Fruit fly (Drosophila melanogaster): ENCODE results near the gene Ste12DOR.

DNA sequence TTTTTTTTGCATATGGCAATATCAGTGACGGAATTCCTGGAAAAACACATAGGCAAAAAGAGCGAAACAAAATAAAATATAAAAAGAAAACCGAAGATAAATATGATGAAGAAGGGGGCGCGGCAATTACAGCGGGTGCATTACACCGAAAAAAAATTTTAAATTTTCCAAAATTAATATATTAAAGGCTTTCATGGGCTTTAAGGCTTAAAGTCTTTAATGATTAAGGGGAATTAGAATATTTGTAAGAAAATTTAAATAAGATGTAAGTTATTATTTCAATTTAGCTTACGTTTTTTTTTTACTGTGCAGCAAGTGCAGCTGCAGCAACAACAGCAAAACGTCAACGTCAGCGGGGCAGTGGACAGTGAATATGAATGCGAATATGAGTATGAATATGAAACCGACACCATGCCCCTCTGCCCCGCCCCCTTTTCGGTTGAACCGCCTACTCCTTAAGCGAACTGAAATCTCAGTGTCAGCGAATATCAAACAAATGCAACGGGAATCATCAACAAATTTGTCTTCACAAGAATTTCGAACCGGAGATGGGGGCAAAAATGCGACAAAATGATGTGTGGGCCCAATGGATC is 27.5 kb upstream of the Ste12DOR start:
- TF ChIP-seq psq (optimal IDR thresholded peaks at IDR 0.05), result no peak
- TF ChIP-seq Sin3A (optimal IDR thresholded peaks at IDR 0.05), result no peak
- no peak for TF ChIP-seq ttk (optimal IDR thresholded peaks at IDR 0.05)
- no peak for TF ChIP-seq Myc (optimal IDR thresholded peaks at IDR 0.05)
